Fruit fly (Drosophila melanogaster): ENCODE results near the gene tna.
A peak's percentile ranks its signal among the peaks of the same experiment; 100 is the strongest.

tna gene

DNA sequence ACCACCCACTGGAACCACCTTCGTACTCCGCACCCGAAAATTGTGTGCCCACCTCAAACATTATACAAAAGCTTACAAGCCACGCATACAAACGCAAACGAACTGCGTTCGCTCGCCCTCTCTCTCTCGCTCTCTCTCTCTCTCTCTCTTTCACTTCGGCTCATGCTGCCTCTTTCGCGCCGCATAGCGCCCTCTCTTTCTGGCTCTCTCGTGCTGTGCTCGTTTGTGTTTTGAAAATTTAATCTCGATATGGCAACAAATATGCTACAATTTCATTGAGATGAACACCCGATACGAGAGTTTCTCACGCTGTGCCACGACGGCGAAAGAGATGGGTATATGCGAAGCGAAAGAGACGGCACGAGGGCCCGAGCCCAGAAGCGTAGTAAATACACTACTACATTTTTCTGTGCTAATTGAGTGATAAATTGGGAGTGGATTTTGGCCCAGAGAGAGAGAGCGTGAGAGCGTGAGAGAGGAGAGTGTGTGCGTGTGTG, 21.3 kb downstream of the tna start (continued):
- TF ChIP-seq CG31441 (GFP tag; IDR thresholded peaks at IDR 0.05) (no peak; the same call in 1 of the 2 replicates), CG9932 (GFP tag; IDR thresholded peaks at IDR 0.05) (peak; percentile 45), lilli (GFP tag; optimal IDR thresholded peaks at IDR 0.05) (no peak), Bdp1 (GFP tag; optimal IDR thresholded peaks at IDR 0.05) (no peak), eve (GFP tag; optimal IDR thresholded peaks at IDR 0.05) (no peak), Optix (GFP tag; IDR thresholded peaks at IDR 0.05) (no peak), CG10431 (GFP tag; optimal IDR thresholded peaks at IDR 0.05) (no peak), Eip74EF (GFP tag; optimal IDR thresholded peaks at IDR 0.05) (peak in 1 of 2 experiments; percentile 71), ab (GFP tag; optimal IDR thresholded peaks at IDR 0.05) (peak; percentile 57), sob (GFP tag; IDR thresholded peaks at IDR 0.05) (peak; percentile 57; the same call in 1 of the 2 replicates), Stat92E (GFP tag; optimal IDR thresholded peaks at IDR 0.05) (peak in 1 of 3 experiments; percentile 55), grn (GFP tag; optimal IDR thresholded peaks at IDR 0.05) (peak; percentile 100), cwo (GFP tag; optimal IDR thresholded peaks at IDR 0.05) (peak; percentile 70), CG8478 (optimal IDR thresholded peaks at IDR 0.05) (peak; percentile 99), shn (GFP tag; optimal IDR thresholded peaks at IDR 0.05) (peak; percentile 51), CG6689 (GFP tag; IDR thresholded peaks at IDR 0.05) (no peak), Elba2 (GFP tag; optimal IDR thresholded peaks at IDR 0.05) (no peak), D19A (tag; optimal IDR thresholded peaks at IDR 0.05) (peak; percentile 71), gcm2 (GFP tag; optimal IDR thresholded peaks at IDR 0.05) (no peak), aop (GFP tag; IDR thresholded peaks at IDR 0.05) (no peak), gro (GFP tag; optimal IDR thresholded peaks at IDR 0.05) (peak; percentile 94), Dfd (GFP tag; optimal IDR thresholded peaks at IDR 0.05) (no peak), CG15696 (tag; optimal IDR thresholded peaks at IDR 0.05) (no peak), bab2 (GFP tag; optimal IDR thresholded peaks at IDR 0.05) (no peak), CG15269 (tag; optimal IDR thresholded peaks at IDR 0.05) (no peak), CG18476 (GFP tag; optimal IDR thresholded peaks at IDR 0.05) (no peak), CG2116 (GFP tag; optimal IDR thresholded peaks at IDR 0.05) (no peak), Dref (GFP tag; IDR thresholded peaks at IDR 0.05) (no peak), tgo (GFP tag; IDR thresholded peaks at IDR 0.05) (no peak; the same call in 2 of the 3 replicates), Hr51 (GFP tag; optimal IDR thresholded peaks at IDR 0.05) (peak; percentile 37 to 53), CG8359 (GFP tag; optimal IDR thresholded peaks at IDR 0.05; ENCODE audit: borderline replicate concordance) (no peak), pita (GFP tag; optimal IDR thresholded peaks at IDR 0.05) (no peak), CG10543 (GFP tag; optimal IDR thresholded peaks at IDR 0.05) (peak; percentile 88), CG4854 (GFP tag; optimal IDR thresholded peaks at IDR 0.05) (no peak), Mad (GFP tag; optimal IDR thresholded peaks at IDR 0.05) (no peak), kah (GFP tag; optimal IDR thresholded peaks at IDR 0.05) (no peak), CG11093 (GFP tag; IDR thresholded peaks at IDR 0.05) (no peak), Lim3 (GFP tag; IDR thresholded peaks at IDR 0.05) (no peak), CG3281 (GFP tag; optimal IDR thresholded peaks at IDR 0.05) (no peak), bowl (GFP tag; IDR thresholded peaks at IDR 0.05) (peak; percentile 22; the same call in 1 of the 2 replicates), CG7928 (GFP tag; optimal IDR thresholded peaks at IDR 0.05) (no peak), CG6765 (GFP tag; optimal IDR thresholded peaks at IDR 0.05) (no peak), gcm (GFP tag; optimal IDR thresholded peaks at IDR 0.05) (peak; percentile 13), CG32772 (GFP tag; IDR thresholded peaks at IDR 0.05) (no peak), hth (optimal IDR thresholded peaks at IDR 0.05) (no peak), CG34376 (GFP tag; optimal IDR thresholded peaks at IDR 0.05) (peak; percentile 36), Ravus (GFP tag; IDR thresholded peaks at IDR 0.05) (no peak), CG2712 (tag; optimal IDR thresholded peaks at IDR 0.05) (peak; percentile 39), CG8281 (tag; optimal IDR thresholded peaks at IDR 0.05) (peak; percentile 25), CG3838 (GFP tag; optimal IDR thresholded peaks at IDR 0.05) (peak; percentile 65), CG10274 (GFP tag; optimal IDR thresholded peaks at IDR 0.05) (no peak)

Data from whole organism, embryonic.